Fruit fly (Drosophila melanogaster) whole organism, embryonic: ENCODE results near the gene Tsp68C.
A peak's percentile ranks its signal among the peaks of the same experiment; 100 is the strongest.

Experiments
- CG10209 ChIP-seq: fragments of 200-800 bp; sonication (Bioruptor generic); optimal IDR thresholded peaks from 3 replicates; lab custom pipeline; 2017; ENCODE audit warnings: missing biosample characterization, mild to moderate bottlenecking, missing genetic modification characterization, missing genetic modification reagents
- CG10979 ChIP-seq: fragments of 200-800 bp; sonication (Bioruptor generic); optimal IDR thresholded peaks from 2 replicates; lab custom pipeline; 2018; ENCODE audit warnings: missing biosample characterization, mild to moderate bottlenecking, missing genetic modification characterization, moderate library complexity
- CG11085 ChIP-seq: fragments of 200-800 bp; sonication (Bioruptor generic); IDR thresholded peaks from 2 replicates; pipeline ENCODE4 v1.3.6; 2022; ENCODE audit warnings: missing biosample characterization, missing genetic modification characterization
- CG11504 ChIP-seq: fragments of 200-800 bp; sonication (Bioruptor generic); optimal IDR thresholded peaks from 3 replicates; lab custom pipeline; 2019; ENCODE audit warnings: missing biosample characterization, mild to moderate bottlenecking, missing genetic modification characterization, moderate library complexity
- CG11560 ChIP-seq: fragments of 200-800 bp; sonication (Bioruptor generic); IDR thresholded peaks from 3 replicates; pipeline ENCODE4 v1.3.6; 2022; ENCODE audit warnings: missing biosample characterization, missing genetic modification characterization
- CG11696 ChIP-seq: fragments of 200-800 bp; sonication (Bioruptor generic); IDR thresholded peaks from 2 replicates; pipeline ENCODE4 v1.3.6; 2022; ENCODE audit warnings: missing biosample characterization, missing genetic modification characterization
- CG12104 ChIP-seq: fragments of 200-800 bp; sonication (Bioruptor generic); optimal IDR thresholded peaks from 3 replicates; lab custom pipeline; 2016; ENCODE audit warnings: missing biosample characterization, missing genetic modification characterization
- CG13775 ChIP-seq: fragments of 200-800 bp; sonication (Bioruptor generic); optimal IDR thresholded peaks from 3 replicates; lab custom pipeline; 2017; ENCODE audit warnings: missing biosample characterization, mild to moderate bottlenecking, missing genetic modification characterization
- CG14014 ChIP-seq: fragments of 200-800 bp; sonication (Bioruptor generic); IDR thresholded peaks from 2 replicates; pipeline ENCODE4 v1.3.6; 2022; ENCODE audit warnings: missing biosample characterization, missing genetic modification characterization
- CG1602 ChIP-seq: fragments of 200-800 bp; sonication (Bioruptor generic); optimal IDR thresholded peaks from 3 replicates; lab custom pipeline; 2016; ENCODE audit warnings: missing biosample characterization, missing genetic modification characterization
- CG17385 ChIP-seq: fragments of 200-800 bp; sonication (Bioruptor generic); optimal IDR thresholded peaks from 3 replicates; lab custom pipeline; 2018; ENCODE audit warnings: missing biosample characterization, mild to moderate bottlenecking, missing genetic modification characterization
- CG1792 ChIP-seq: fragments of 200-800 bp; sonication (Bioruptor generic); optimal IDR thresholded peaks from 2 replicates; lab custom pipeline; 2016; ENCODE audit warnings: missing biosample characterization, missing genetic modification characterization
- CG18476 ChIP-seq: fragments of 200-800 bp; sonication (Bioruptor generic); optimal IDR thresholded peaks from 2 replicates; lab custom pipeline; 2016; ENCODE audit warnings: missing biosample characterization, mild to moderate bottlenecking, missing genetic modification characterization
- CG2202 ChIP-seq: fragments of 200-800 bp; sonication (Bioruptor generic); optimal IDR thresholded peaks from 2 replicates; lab custom pipeline; 2018; ENCODE audit warnings: missing biosample characterization, mild to moderate bottlenecking, missing genetic modification characterization
- CG2889 ChIP-seq: fragments of 200-800 bp; sonication (Bioruptor generic); IDR thresholded peaks from 3 replicates; pipeline ENCODE4 v1.3.6; 2022; ENCODE audit warnings: missing biosample characterization, missing genetic modification characterization
- CG3163 ChIP-seq: fragments of 200-800 bp; sonication (Bioruptor generic); optimal IDR thresholded peaks from 3 replicates; lab custom pipeline; 2016; ENCODE audit warnings: missing biosample characterization, missing genetic modification characterization
- CG32772 ChIP-seq: fragments of 200-800 bp; sonication (Bioruptor generic); IDR thresholded peaks from 2 replicates; pipeline ENCODE4 v1.3.6; 2022; ENCODE audit warnings: missing biosample characterization, missing genetic modification characterization
- CG6254 ChIP-seq: fragments of 200-800 bp; sonication (Bioruptor generic); optimal IDR thresholded peaks from 3 replicates; lab custom pipeline; 2017; ENCODE audit warnings: mild to moderate bottlenecking, missing biosample characterization, missing genetic modification reagents, missing genetic modification characterization
- CG8765 ChIP-seq: fragments of 200-800 bp; sonication (Bioruptor generic); IDR thresholded peaks from 2 replicates; pipeline ENCODE4 v1.3.6; 2022; ENCODE audit warnings: missing biosample characterization, missing genetic modification characterization
- CG9727 ChIP-seq: fragments of 200-800 bp; sonication (Bioruptor generic); optimal IDR thresholded peaks from 3 replicates; lab custom pipeline; 2017; ENCODE audit warnings: missing biosample characterization, mild to moderate bottlenecking, missing genetic modification characterization
- D19A ChIP-seq: fragments of 200-800 bp; optimal IDR thresholded peaks from 3 replicates; lab custom pipeline; 2019; ENCODE audit warnings: missing biosample characterization, mild to moderate bottlenecking, missing genetic modification characterization, moderate library complexity
- Deaf1 ChIP-seq: fragments of 200-800 bp; optimal IDR thresholded peaks from 3 replicates; lab custom pipeline; 2019; ENCODE audit warnings: missing biosample characterization, mild to moderate bottlenecking, missing genetic modification characterization, moderate library complexity
- Dfd ChIP-seq, 2 experiments: fragments of >200 bp; optimal IDR thresholded peaks; 2 replicates each; lab custom pipeline; 2017; ENCODE audit warnings: missing biosample characterization in 2 of 2, missing genetic modification characterization in 2 of 2
- HLH3B ChIP-seq: fragments of 200-800 bp; sonication (Bioruptor generic); IDR thresholded peaks from 2 replicates; pipeline ENCODE4 v1.3.6; 2022; ENCODE audit warnings: missing biosample characterization, missing genetic modification characterization
- HLHmδ ChIP-seq: fragments of 200-800 bp; sonication (Bioruptor generic); optimal IDR thresholded peaks from 2 replicates; lab custom pipeline; 2018; ENCODE audit warnings: missing biosample characterization, mild to moderate bottlenecking, missing genetic modification characterization, moderate library complexity
- Oli ChIP-seq: fragments of 200-800 bp; sonication (Bioruptor generic); optimal IDR thresholded peaks from 2 replicates; lab custom pipeline; 2018; ENCODE audit warnings: missing biosample characterization, mild to moderate bottlenecking, missing genetic modification characterization, moderate library complexity
- Spps ChIP-seq: fragments of 200-800 bp; sonication (Bioruptor generic); optimal IDR thresholded peaks from 2 replicates; lab custom pipeline; 2018; ENCODE audit warnings: missing biosample characterization, mild to moderate bottlenecking, missing genetic modification characterization
- Sry-β ChIP-seq: fragments of 200-800 bp; sonication (Bioruptor generic); optimal IDR thresholded peaks from 2 replicates; lab custom pipeline; 2018; ENCODE audit warnings: missing biosample characterization, mild to moderate bottlenecking, missing genetic modification characterization, moderate library complexity
- TFAM ChIP-seq: fragments of 200-800 bp; sonication (Bioruptor generic); optimal IDR thresholded peaks from 2 replicates; lab custom pipeline; 2017; ENCODE audit warnings: missing biosample characterization, missing genetic modification characterization, inconsistent platforms
- Trl ChIP-seq, 3 experiments: fragments of >200 bp in 2 of 3; fragments of 200-800 bp in 1 of 3; sonication (Bioruptor generic) in 1 of 3; optimal IDR thresholded peaks; 2 replicates in 1 of 3; 3 replicates in 2 of 3; lab custom pipeline; 2016 to 2017; ENCODE audit warnings: missing biosample characterization in 1 of 3, missing genetic modification characterization in 1 of 3
- ara ChIP-seq: fragments of 200-800 bp; sonication (Bioruptor generic); IDR thresholded peaks from 2 replicates; pipeline ENCODE4 v1.3.6; 2022; ENCODE audit warnings: missing biosample characterization, missing genetic modification characterization
- ato ChIP-seq: fragments of 200-800 bp; sonication (Bioruptor generic); IDR thresholded peaks from 2 replicates; pipeline ENCODE4 v1.3.6; 2022; ENCODE audit warnings: missing biosample characterization, missing genetic modification characterization; ENCODE audit not compliant: partially characterized antibody
- caup ChIP-seq: fragments of 200-800 bp; sonication (Bioruptor generic); optimal IDR thresholded peaks from 3 replicates; lab custom pipeline; 2017; ENCODE audit warnings: missing biosample characterization, mild to moderate bottlenecking, missing genetic modification characterization, moderate library complexity; ENCODE audit not compliant: severe bottlenecking
- crol ChIP-seq: fragments of 200-800 bp; sonication (Bioruptor generic); IDR thresholded peaks from 2 replicates; pipeline ENCODE4 v1.3.6; 2022; ENCODE audit warnings: missing biosample characterization, missing genetic modification characterization
- dan ChIP-seq: fragments of 200-800 bp; sonication (Bioruptor generic); IDR thresholded peaks from 2 replicates; pipeline ENCODE4 v1.3.6; 2022; ENCODE audit warnings: missing biosample characterization, missing genetic modification characterization
- dmrt11E ChIP-seq: fragments of 200-800 bp; sonication (Bioruptor generic); optimal IDR thresholded peaks from 3 replicates; lab custom pipeline; 2018; ENCODE audit warnings: missing biosample characterization, mild to moderate bottlenecking, missing genetic modification characterization, moderate library complexity
- fd102C ChIP-seq: fragments of 200-800 bp; sonication (Bioruptor generic); optimal IDR thresholded peaks from 2 replicates; lab custom pipeline; 2018; ENCODE audit warnings: missing biosample characterization, mild to moderate bottlenecking, missing genetic modification characterization, moderate library complexity
- fd64A ChIP-seq: fragments of 200-800 bp; sonication (Bioruptor generic); optimal IDR thresholded peaks from 3 replicates; lab custom pipeline; 2018; ENCODE audit warnings: missing biosample characterization, mild to moderate bottlenecking, missing genetic modification characterization
- fd96Cb ChIP-seq: fragments of 200-800 bp; sonication (Bioruptor generic); optimal IDR thresholded peaks from 2 replicates; lab custom pipeline; 2018; ENCODE audit warnings: missing biosample characterization, mild to moderate bottlenecking, missing genetic modification characterization, moderate library complexity
- grau ChIP-seq: fragments of 200-800 bp; optimal IDR thresholded peaks from 3 replicates; lab custom pipeline; 2019; ENCODE audit warnings: missing biosample characterization, mild to moderate bottlenecking, missing genetic modification characterization, moderate library complexity
- hth ChIP-seq: fragments of >200 bp; optimal IDR thresholded peaks from 2 replicates; lab custom pipeline; 2017; ENCODE audit warnings: inconsistent platforms
- lmd ChIP-seq: fragments of 200-800 bp; sonication (Bioruptor generic); IDR thresholded peaks from 2 replicates; pipeline ENCODE4 v1.3.6; 2022; ENCODE audit warnings: missing biosample characterization, missing genetic modification characterization
- pfk ChIP-seq: fragments of 200-800 bp; sonication (Bioruptor generic); optimal IDR thresholded peaks from 2 replicates; lab custom pipeline; 2018; ENCODE audit warnings: missing biosample characterization, mild to moderate bottlenecking, missing genetic modification characterization, moderate library complexity
- ro ChIP-seq: fragments of 200-800 bp; sonication (Bioruptor generic); IDR thresholded peaks from 2 replicates; pipeline ENCODE4 v1.3.6; 2022; ENCODE audit warnings: missing biosample characterization, missing genetic modification characterization
- schlank ChIP-seq: fragments of 200-800 bp; sonication (Bioruptor generic); optimal IDR thresholded peaks from 2 replicates; lab custom pipeline; 2018; ENCODE audit warnings: missing biosample characterization, mild to moderate bottlenecking, missing genetic modification characterization
- tgo ChIP-seq: fragments of 200-800 bp; sonication (Bioruptor generic); IDR thresholded peaks from 3 replicates; pipeline ENCODE4 v1.3.6; 2022; ENCODE audit warnings: missing biosample characterization, missing genetic modification characterization
- unpg ChIP-seq: fragments of 200-800 bp; sonication (Bioruptor generic); optimal IDR thresholded peaks from 3 replicates; lab custom pipeline; 2018; ENCODE audit warnings: missing biosample characterization, mild to moderate bottlenecking, missing genetic modification characterization, moderate library complexity

The Tsp68C gene

DNA sequence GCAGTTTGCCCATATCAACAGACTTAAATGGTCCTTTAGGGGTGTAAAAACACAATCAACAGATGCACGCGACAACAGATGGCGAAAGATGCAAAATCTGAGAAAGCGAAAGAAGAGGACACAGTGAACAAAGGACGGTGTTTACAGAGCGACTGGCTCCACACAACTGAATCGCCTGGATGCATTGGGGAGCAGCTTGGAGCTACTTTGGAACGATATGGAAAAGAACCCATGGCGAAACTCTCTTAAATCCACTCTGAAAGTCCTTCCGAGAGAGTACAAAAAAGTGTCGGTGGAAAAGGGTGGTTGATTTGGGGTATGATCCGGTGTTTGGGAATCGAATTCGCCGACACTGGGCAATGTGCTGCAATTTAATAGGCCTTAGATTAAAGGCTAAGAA lies 2.7 kb upstream of the Tsp68C start:
- TF ChIP-seq CG10979 (tag; lab: Kevin White, UChicago) (no peak), pfk (GFP tag; lab: Kevin White, UChicago) (peak; percentile 68), unpg (GFP tag; lab: Kevin White, UChicago) (no peak), CG3163 (GFP tag; lab: Kevin White, UChicago) (peak; percentile 63), Deaf1 (tag; lab: Kevin White, UChicago) (peak; percentile 69), CG6254 (no peak), CG1602 (GFP tag; lab: Kevin White, UChicago) (no peak), Trl (optimal IDR thresholded peaks at IDR 0.05; lab: Kevin White, UChicago) (peak; percentile 17 to 18), Trl (GFP tag; optimal IDR thresholded peaks at IDR 0.05; lab: Kevin White, UChicago) (no peak)

DNA sequence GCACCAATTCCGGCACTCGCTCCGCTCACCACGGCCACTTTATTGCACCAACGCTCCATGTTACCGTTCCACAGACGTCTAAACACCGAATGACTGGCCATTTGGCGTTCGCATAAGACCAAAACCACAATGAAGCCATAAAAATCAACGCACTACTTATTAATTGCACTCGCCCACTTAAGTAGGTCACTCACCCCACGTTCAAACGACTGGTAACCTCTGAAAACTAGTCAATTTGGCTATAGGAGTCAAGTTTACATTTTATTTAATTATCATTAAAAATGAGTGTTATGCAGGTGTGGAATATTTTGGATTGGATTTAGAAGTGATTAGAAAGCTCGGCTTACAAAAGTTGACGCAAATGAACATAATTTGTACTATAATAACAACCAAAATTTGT lies 1.3 kb upstream of the Tsp68C start, which contains the start of gene CG8757:
CG8757 (minus strand) TSS at position 101 of the 400 bp plus-strand sequence.
- TF ChIP-seq CG12104 (GFP tag; lab: Kevin White, UChicago) (no peak), HLH3B (GFP tag; lab: Robert Waterston, UW) (no peak), TFAM (GFP tag; lab: Kevin White, UChicago) (no peak), fd96Cb (tag; lab: Kevin White, UChicago) (no peak), HLHmδ (GFP tag; lab: Kevin White, UChicago) (no peak), CG18476 (GFP tag; lab: Kevin White, UChicago) (no peak), lmd (GFP tag; lab: Robert Waterston, UW) (no peak), hth (lab: Kevin White, UChicago) (no peak), CG1792 (no peak), caup (no peak), CG8765 (GFP tag; lab: Robert Waterston, UW) (no peak), CG13775 (GFP tag; lab: Kevin White, UChicago) (no peak), CG2889 (no peak), dan (no peak), CG14014 (GFP tag; lab: Robert Waterston, UW) (no peak), Dfd (GFP tag; optimal IDR thresholded peaks at IDR 0.05; lab: Kevin White, UChicago) (no peak), CG11085 (GFP tag; lab: Robert Waterston, UW) (no peak), CG11504 (no peak)

DNA sequence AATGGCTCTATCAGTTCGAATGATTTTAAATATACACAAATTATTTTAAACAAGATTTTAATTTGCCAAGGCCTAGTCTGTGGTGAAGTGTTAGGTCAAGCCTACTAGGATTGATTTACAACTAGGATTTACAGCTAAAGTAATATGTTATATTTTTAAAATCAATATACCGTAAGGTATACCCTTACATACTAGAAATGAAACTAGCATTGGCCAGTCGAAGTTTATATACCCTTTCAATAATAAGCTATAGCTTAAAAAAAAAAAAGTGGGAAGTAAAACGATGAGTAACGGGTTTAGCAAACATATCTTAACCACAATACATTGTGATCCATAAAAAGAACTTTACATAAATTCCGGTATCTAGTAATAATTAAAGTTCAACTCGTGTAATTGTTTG lies 539 bp upstream of the Tsp68C start, which contains the start of gene CG8750:
CG8750 (minus strand) TSS at position 101 of the 400 bp plus-strand sequence.
- TF ChIP-seq D19A (peak; percentile 48), CG9727 (GFP tag; lab: Kevin White, UChicago) (no peak)

DNA sequence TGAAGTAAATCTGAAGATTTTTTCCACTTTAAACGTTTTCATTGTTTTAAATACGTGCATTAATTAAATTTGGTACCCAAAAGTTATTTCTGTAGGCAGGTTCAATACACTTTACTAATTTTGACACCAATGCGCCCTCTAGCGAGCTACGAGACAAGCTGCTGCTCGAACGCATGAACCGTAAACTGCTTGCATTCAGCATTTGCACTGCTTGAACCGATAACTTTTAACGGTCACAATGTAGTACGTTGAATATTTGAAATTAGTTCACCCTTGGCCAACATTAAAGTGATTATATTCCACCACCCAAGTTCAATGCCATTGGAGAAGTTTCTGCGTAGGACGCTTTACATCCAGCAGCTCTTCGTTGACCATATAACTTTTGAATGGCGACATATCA lies 1.8 kb downstream of the Tsp68C start:
- no peak for TF ChIP-seq schlank (tag; lab: Kevin White, UChicago)
- TF ChIP-seq CG10209 (GFP tag; lab: Kevin White, UChicago) = no peak
- TF ChIP-seq CG11696 (GFP tag; lab: Robert Waterston, UW) = no peak
- TF ChIP-seq dmrt11E (tag; lab: Kevin White, UChicago) = peak; percentile 27
- TF ChIP-seq CG32772 (GFP tag; lab: Robert Waterston, UW) = peak; percentile 50; the same call in 1 of the 2 replicates
- no peak for TF ChIP-seq tgo
- TF ChIP-seq CG17385 (GFP tag; lab: Kevin White, UChicago) = no peak
- TF ChIP-seq Spps (tag; lab: Kevin White, UChicago) = no peak
- no peak for TF ChIP-seq CG2889
- TF ChIP-seq Oli (tag; lab: Kevin White, UChicago) = no peak
- no peak for TF ChIP-seq fd102C (GFP tag; lab: Kevin White, UChicago)
- TF ChIP-seq CG2202 (tag; lab: Kevin White, UChicago) = no peak
- TF ChIP-seq ato = peak; percentile 42
- no peak for TF ChIP-seq ara (GFP tag; lab: Robert Waterston, UW)
- TF ChIP-seq CG11560 (tag; lab: Robert Waterston, UW) = peak; percentile 77
- TF ChIP-seq grau = no peak
- no peak for TF ChIP-seq Sry-β (GFP tag; lab: Kevin White, UChicago)
- TF ChIP-seq fd64A (GFP tag; lab: Kevin White, UChicago) = no peak
- no peak for TF ChIP-seq ro (GFP tag; lab: Robert Waterston, UW)
- no peak for TF ChIP-seq HLH3B (GFP tag; lab: Robert Waterston, UW)
- TF ChIP-seq crol (GFP tag; lab: Robert Waterston, UW) = no peak
